Worm (Caenorhabditis elegans) whole organism, late embryonic: ENCODE measurements around the gene F48F7.5.

Experiments
- ceh-14 ChIP-seq: sonication (generic microtip); optimal IDR thresholded peaks from 2 replicates; lab custom pipeline; 2016; ENCODE audit warnings: missing genotype, missing genetic modification characterization, missing compliant biosample characterization
- ceh-30 ChIP-seq: fragments of 150-350 bp; optimal IDR thresholded peaks from 2 replicates; lab custom pipeline; 2014; ENCODE audit warnings: missing biosample characterization, missing genetic modification characterization
- fkh-10 ChIP-seq: fragments of 150-350 bp; optimal IDR thresholded peaks from 2 replicates; lab custom pipeline; 2014; ENCODE audit warnings: missing biosample characterization, missing genetic modification reagents, missing genetic modification characterization
- lim-6 ChIP-seq: sonication (generic microtip); optimal IDR thresholded peaks from 2 replicates; lab custom pipeline; 2016; ENCODE audit warnings: missing genetic modification characterization, missing compliant biosample characterization
- nfya-1 ChIP-seq: sonication (generic microtip); optimal IDR thresholded peaks from 2 replicates; lab custom pipeline; 2017; ENCODE audit warnings: missing genetic modification characterization, mild to moderate bottlenecking, missing compliant biosample characterization, antibody characterized with exemption, moderate library complexity
- pha-2 ChIP-seq: sonication (generic microtip); optimal IDR thresholded peaks from 2 replicates; lab custom pipeline; 2017; ENCODE audit warnings: mild to moderate bottlenecking, missing genetic modification characterization, missing compliant biosample characterization
- sdc-2 ChIP-seq: sonication (generic microtip); optimal IDR thresholded peaks from 2 replicates; lab custom pipeline; 2016; ENCODE audit warnings: missing genotype, missing genetic modification characterization, missing compliant biosample characterization
- syd-9 ChIP-seq: sonication (generic microtip); optimal IDR thresholded peaks from 2 replicates; lab custom pipeline; 2016; ENCODE audit warnings: mild to moderate bottlenecking, missing genetic modification characterization, moderate library complexity, missing compliant biosample characterization
- unc-86 ChIP-seq: sonication (generic microtip); optimal IDR thresholded peaks from 2 replicates; lab custom pipeline; 2016; ENCODE audit warnings: missing genetic modification characterization, missing compliant biosample characterization

DNA sequence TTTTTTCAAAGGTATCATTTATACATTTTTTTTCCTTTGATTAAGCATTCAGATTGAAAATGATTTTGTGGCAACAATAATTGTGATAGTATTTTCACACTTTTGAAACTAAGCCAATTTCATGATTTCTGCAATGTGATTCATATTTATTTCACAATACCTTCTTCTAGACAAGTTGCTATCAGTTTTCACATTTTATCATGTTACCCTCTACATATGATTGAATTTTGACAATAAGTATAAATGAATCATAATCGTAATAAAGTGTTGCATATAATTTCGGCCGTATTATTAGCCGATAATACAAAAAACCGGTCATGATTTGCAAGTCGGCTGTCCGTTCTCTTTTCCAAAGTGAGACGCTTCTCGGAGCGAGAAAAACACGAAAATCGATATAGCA lies 16.1 kb upstream of the F48F7.5 start:
- TF ChIP-seq sdc-2 (no peak), nfya-1 (no peak), ceh-14 (tag; lab: Kevin White, UChicago) (no peak), unc-86 (tag; lab: Kevin White, UChicago) (no peak), ceh-30 (tag; lab: Kevin White, UChicago) (no peak), lim-6 (no peak), fkh-10 (GFP tag; lab: Kevin White, UChicago) (no peak), syd-9 (tag; lab: Kevin White, UChicago) (no peak), pha-2 (no peak)
